Fruit fly (Drosophila melanogaster): ENCODE measurements around the gene GluProRS.

GluProRS gene

dm6 chr3R:23958091-23958838, at the start of gene GluProRS, which contains the start of gene AP-1sigma:
Gene GluProRS (minus strand): TSS chr3R:23958391.
Gene AP-1sigma (plus strand): TSS chr3R:23958651.
- TF ChIP-seq EcR (GFP tag; optimal IDR thresholded peaks at IDR 0.05) (no peak), Dll (optimal IDR thresholded peaks at IDR 0.05) (no peak), usp (GFP tag; optimal IDR thresholded peaks at IDR 0.05) (no peak), CG8478 (optimal IDR thresholded peaks at IDR 0.05) (no peak), psq (optimal IDR thresholded peaks at IDR 0.05) (no peak), pan (optimal IDR thresholded peaks at IDR 0.05) (no peak)

DNA sequence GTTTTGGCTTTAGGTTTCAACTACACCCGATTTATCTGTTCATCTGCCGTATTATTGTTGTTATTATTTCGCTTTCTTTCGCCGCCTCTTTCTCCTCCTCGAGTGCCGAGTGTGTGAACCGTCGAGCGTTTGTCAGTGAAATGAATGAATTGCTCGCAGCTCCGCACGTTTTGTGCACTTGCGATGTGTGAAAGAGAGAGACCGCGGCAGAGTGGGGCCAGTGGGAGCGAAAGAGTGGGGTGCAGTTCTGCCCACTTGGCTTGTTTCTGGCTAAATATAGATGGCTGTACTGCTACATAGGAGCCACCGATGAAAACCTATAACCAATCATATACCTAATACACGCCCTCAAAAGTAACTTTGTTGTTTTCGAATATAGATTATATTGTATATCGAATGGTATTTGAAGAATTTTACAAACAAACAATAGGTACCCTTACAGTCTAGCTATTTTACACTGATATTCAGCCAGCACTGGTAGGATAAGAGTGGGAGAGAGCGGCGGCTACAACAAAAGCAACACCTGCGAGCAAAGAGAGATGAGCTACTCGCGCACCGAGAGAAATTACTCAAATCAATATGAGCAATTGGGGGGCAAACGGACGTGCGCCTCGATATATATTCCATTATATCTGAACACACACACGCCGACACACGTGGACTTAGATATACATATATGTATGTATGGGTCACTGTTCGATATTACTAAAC, 48.4 kb upstream of the GluProRS start:
- TF ChIP-seq psq (optimal IDR thresholded peaks at IDR 0.05) (no peak), pan (optimal IDR thresholded peaks at IDR 0.05) (no peak), CG8478 (optimal IDR thresholded peaks at IDR 0.05) (no peak), Dll (optimal IDR thresholded peaks at IDR 0.05) (no peak), usp (GFP tag; optimal IDR thresholded peaks at IDR 0.05) (no peak), EcR (GFP tag; optimal IDR thresholded peaks at IDR 0.05) (no peak)

DNA sequence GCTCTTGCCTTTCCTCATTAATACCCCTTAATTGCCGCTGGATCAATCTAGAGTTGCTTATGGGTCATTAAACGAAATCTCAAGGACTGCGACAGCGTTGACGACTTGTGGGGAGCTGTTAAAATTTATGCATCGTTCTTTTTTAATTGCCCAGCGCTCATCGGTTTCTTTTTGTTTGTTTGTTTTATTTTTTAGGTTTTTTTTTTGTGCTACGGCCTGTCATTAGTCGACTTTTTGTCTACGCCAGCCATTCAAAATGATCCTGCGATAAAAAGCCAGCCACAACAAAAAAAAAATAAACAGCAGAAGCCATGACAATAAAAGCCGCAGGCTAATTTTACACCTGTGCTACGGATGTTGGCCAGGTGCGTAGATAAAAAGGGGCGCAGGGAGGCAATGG, 45.8 kb upstream of the GluProRS start:
- no peak for TF ChIP-seq CG8478 (optimal IDR thresholded peaks at IDR 0.05)
- no peak for TF ChIP-seq pan (optimal IDR thresholded peaks at IDR 0.05)
- no peak for TF ChIP-seq EcR (GFP tag; optimal IDR thresholded peaks at IDR 0.05)
- TF ChIP-seq usp (GFP tag; optimal IDR thresholded peaks at IDR 0.05): no peak
- TF ChIP-seq psq (optimal IDR thresholded peaks at IDR 0.05): no peak

dm6 chr3R:24001150-24001549, 43.0 kb upstream of the GluProRS start:
- TF ChIP-seq Dll (optimal IDR thresholded peaks at IDR 0.05) (no peak), psq (optimal IDR thresholded peaks at IDR 0.05) (no peak), usp (GFP tag; optimal IDR thresholded peaks at IDR 0.05) (no peak), CG8478 (optimal IDR thresholded peaks at IDR 0.05) (no peak), pan (optimal IDR thresholded peaks at IDR 0.05) (no peak), EcR (GFP tag; optimal IDR thresholded peaks at IDR 0.05) (no peak)

DNA sequence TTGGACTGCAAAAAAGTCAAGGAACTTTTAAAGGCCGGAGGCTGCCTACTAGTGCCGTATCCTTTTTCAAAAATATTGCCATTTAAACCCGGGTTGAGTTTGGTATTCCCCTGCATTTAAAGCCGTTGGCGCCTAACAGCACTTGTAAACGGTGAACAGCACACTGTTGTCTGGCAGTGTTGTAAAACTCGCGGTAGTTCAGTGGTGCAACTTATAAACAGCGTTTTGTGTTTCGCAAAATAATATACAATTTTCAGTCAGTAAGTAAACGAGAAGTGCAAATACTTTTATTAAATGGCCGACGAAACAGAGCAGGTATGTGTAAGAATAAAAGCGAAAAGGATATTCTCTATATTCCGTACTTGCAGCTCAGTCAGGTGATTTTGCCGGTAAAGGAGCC, 38.0 kb upstream of the GluProRS start, which contains the start of gene LSm3:
Gene LSm3, plus strand, starts transcription at position 39 of the 400 bp plus-strand sequence.
- TF ChIP-seq EcR (GFP tag; optimal IDR thresholded peaks at IDR 0.05) (no peak), psq (optimal IDR thresholded peaks at IDR 0.05) (no peak), usp (GFP tag; optimal IDR thresholded peaks at IDR 0.05) (no peak), CG8478 (optimal IDR thresholded peaks at IDR 0.05) (no peak), pan (optimal IDR thresholded peaks at IDR 0.05) (no peak)

DNA sequence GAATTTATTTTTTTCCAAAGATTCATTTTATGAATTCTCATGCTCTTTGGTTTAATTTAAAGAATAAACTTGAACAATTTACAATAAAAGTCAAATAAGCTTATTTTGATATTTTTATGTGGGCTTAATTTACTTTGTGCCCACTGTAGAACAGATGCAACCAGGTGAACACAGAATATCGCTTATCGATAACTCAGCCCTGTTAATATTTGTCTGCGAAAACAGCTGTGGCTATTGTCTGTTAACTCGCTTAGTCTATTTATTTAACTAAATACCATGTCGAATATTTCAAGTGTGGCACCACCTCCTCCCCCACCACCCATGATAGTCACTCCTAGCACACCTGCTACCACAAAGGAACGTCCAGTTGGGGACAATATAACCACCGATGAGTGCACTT, 37.3 kb upstream of the GluProRS start, which contains the start of gene CG33108:
Gene CG33108, plus strand, starts transcription at position 200 of the 400 bp plus-strand sequence.
- no peak for TF ChIP-seq usp (GFP tag; optimal IDR thresholded peaks at IDR 0.05)
- no peak for TF ChIP-seq psq (optimal IDR thresholded peaks at IDR 0.05)
- TF ChIP-seq pan (optimal IDR thresholded peaks at IDR 0.05): no peak
- TF ChIP-seq Dll (optimal IDR thresholded peaks at IDR 0.05): no peak
- TF ChIP-seq CG8478 (optimal IDR thresholded peaks at IDR 0.05): no peak
- no peak for TF ChIP-seq EcR (GFP tag; optimal IDR thresholded peaks at IDR 0.05)

- TF ChIP-seq pan (optimal IDR thresholded peaks at IDR 0.05) (no peak), psq (optimal IDR thresholded peaks at IDR 0.05) (no peak), CG8478 (optimal IDR thresholded peaks at IDR 0.05) (no peak), Dll (optimal IDR thresholded peaks at IDR 0.05) (no peak), usp (GFP tag; optimal IDR thresholded peaks at IDR 0.05) (no peak), EcR (GFP tag; optimal IDR thresholded peaks at IDR 0.05) (no peak)
Observed at dm6 chr3R:23994578-23994977, 36.4 kb upstream of the GluProRS start.

dm6 chr3R:23992823-23993797, 34.9 kb upstream of the GluProRS start, which contains the start of the genes Epp and Rab7:
Gene Epp (minus strand): TSS chr3R:23992916.
Gene Rab7 (plus strand): TSS chr3R:23993008.
- TF ChIP-seq EcR (GFP tag; optimal IDR thresholded peaks at IDR 0.05): no peak
- TF ChIP-seq Dll (optimal IDR thresholded peaks at IDR 0.05): no peak

- TF ChIP-seq CG8478 (optimal IDR thresholded peaks at IDR 0.05) (no peak), EcR (GFP tag; optimal IDR thresholded peaks at IDR 0.05) (no peak), pan (optimal IDR thresholded peaks at IDR 0.05) (no peak), Dll (optimal IDR thresholded peaks at IDR 0.05) (no peak), psq (optimal IDR thresholded peaks at IDR 0.05) (no peak), usp (GFP tag; optimal IDR thresholded peaks at IDR 0.05) (no peak)
Observed at dm6 chr3R:23991364-23991763, 33.2 kb upstream of the GluProRS start.

DNA sequence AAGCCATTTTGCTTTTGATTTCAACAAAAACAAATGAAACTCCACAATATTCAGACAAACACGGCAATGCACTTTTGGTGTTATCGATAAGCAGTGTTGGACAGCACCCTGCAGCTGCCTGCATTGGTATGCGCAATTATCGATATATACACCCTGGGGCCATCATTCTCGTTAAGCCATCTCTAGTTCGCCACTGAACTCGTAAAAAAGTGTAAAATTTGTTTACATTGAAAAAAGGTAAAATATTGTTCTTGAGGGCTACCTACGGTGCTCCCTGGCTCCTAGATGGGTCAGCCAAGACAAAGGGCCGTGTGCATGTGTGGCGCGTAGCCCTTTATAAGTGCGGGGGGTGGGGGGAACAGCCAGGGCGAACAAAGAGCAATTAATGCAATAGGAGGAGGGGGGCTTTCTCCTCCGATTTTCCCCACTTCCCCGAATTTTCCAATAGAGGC, 28.3 kb upstream of the GluProRS start, which contains the start of the genes CG13603 and CG5902:
Gene CG13603, minus strand, starts transcription at position 91 of the 452 bp plus-strand sequence.
Gene CG5902, plus strand, starts transcription at position 164 of the 452 bp plus-strand sequence.
- TF ChIP-seq pan (optimal IDR thresholded peaks at IDR 0.05): no peak
- TF ChIP-seq CG8478 (optimal IDR thresholded peaks at IDR 0.05): no peak
- no peak for TF ChIP-seq Dll (optimal IDR thresholded peaks at IDR 0.05)
- TF ChIP-seq EcR (GFP tag; optimal IDR thresholded peaks at IDR 0.05): no peak
- TF ChIP-seq usp (GFP tag; optimal IDR thresholded peaks at IDR 0.05): no peak
- no peak for TF ChIP-seq psq (optimal IDR thresholded peaks at IDR 0.05)

DNA sequence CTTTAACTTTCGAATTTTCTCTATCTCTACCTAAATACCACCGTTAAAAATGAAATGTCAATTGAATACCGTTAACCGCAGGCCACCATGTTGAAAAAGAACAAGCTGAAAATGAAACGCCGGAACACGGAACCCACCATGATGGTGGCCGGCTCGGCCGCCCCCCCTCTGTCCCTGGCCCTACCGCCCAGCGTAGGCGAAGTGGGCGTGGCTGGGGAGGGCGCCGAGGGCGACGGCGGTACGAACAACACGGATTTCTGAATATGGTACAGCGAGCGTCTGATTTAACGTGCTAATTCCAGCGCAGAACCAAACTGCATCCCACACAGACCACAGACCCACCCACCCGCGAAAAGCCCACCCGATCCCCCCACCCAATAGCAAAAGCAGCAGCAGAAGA, 23.5 kb upstream of the GluProRS start:
- TF ChIP-seq CG8478 (optimal IDR thresholded peaks at IDR 0.05) (no peak), usp (GFP tag; optimal IDR thresholded peaks at IDR 0.05) (no peak), pan (optimal IDR thresholded peaks at IDR 0.05) (no peak), Dll (optimal IDR thresholded peaks at IDR 0.05) (no peak), psq (optimal IDR thresholded peaks at IDR 0.05) (no peak), EcR (GFP tag; optimal IDR thresholded peaks at IDR 0.05) (no peak)

Data from whole organism.